Worm (Caenorhabditis elegans) whole organism, late embryonic: ENCODE data around the gene srp-3.

Experiments
- C08G9.2 ChIP-seq: sonication (generic microtip); optimal IDR thresholded peaks from 2 replicates; lab custom pipeline; 2016; ENCODE audit warnings: mild to moderate bottlenecking, missing genetic modification characterization, moderate library complexity, missing compliant biosample characterization
- C38D4.7 ChIP-seq: fragments of 200-800 bp; sonication (Bioruptor generic); optimal IDR thresholded peaks from 2 replicates; lab custom pipeline; 2018; ENCODE audit warnings: mild to moderate bottlenecking, missing genetic modification characterization, moderate library complexity, missing compliant biosample characterization
- Y22D7AL.16 ChIP-seq: sonication (generic microtip); optimal IDR thresholded peaks from 2 replicates; lab custom pipeline; 2016; ENCODE audit warnings: missing genetic modification characterization, missing compliant biosample characterization
- ahr-1 ChIP-seq: sonication (generic microtip); optimal IDR thresholded peaks from 2 replicates; lab custom pipeline; 2016; ENCODE audit warnings: missing genetic modification characterization, missing compliant biosample characterization
- ama-1 ChIP-seq: fragments of 150-350 bp; optimal IDR thresholded peaks from 2 replicates; lab custom pipeline; 2014
- ceh-18 ChIP-seq: sonication (generic microtip); optimal IDR thresholded peaks from 2 replicates; lab custom pipeline; 2016; ENCODE audit warnings: missing genetic modification characterization, missing compliant biosample characterization
- ceh-22 ChIP-seq: sonication (generic microtip); optimal IDR thresholded peaks from 2 replicates; lab custom pipeline; 2017; ENCODE audit warnings: missing biosample characterization, missing genetic modification characterization
- ceh-24 ChIP-seq: sonication (generic microtip); optimal IDR thresholded peaks from 2 replicates; lab custom pipeline; 2016; ENCODE audit warnings: mild to moderate bottlenecking, missing genetic modification characterization, missing compliant biosample characterization
- ceh-31 ChIP-seq: sonication (generic microtip); optimal IDR thresholded peaks from 2 replicates; lab custom pipeline; 2016; ENCODE audit warnings: missing genetic modification characterization, missing compliant biosample characterization
- ceh-34 ChIP-seq: sonication (generic microtip); optimal IDR thresholded peaks from 2 replicates; lab custom pipeline; 2016; ENCODE audit warnings: mild to moderate bottlenecking, missing genetic modification characterization, missing compliant biosample characterization
- ceh-45 ChIP-seq: fragments of 200-800 bp; sonication (Bioruptor generic); IDR thresholded peaks from 2 replicates; pipeline ENCODE4 v1.3.6; 2022; ENCODE audit warnings: missing genetic modification reagents, missing genetic modification characterization, missing compliant biosample characterization
- ceh-48 ChIP-seq: sonication (generic microtip); optimal IDR thresholded peaks from 2 replicates; lab custom pipeline; 2016; ENCODE audit warnings: missing genetic modification characterization, inconsistent platforms, missing compliant biosample characterization
- dmd-4 ChIP-seq: sonication (generic microtip); optimal IDR thresholded peaks from 2 replicates; lab custom pipeline; 2016; ENCODE audit warnings: borderline replicate concordance, missing genetic modification characterization, missing compliant biosample characterization
- dve-1 ChIP-seq: sonication (generic microtip); optimal IDR thresholded peaks from 2 replicates; lab custom pipeline; 2017; ENCODE audit warnings: antibody characterized with exemption, mild to moderate bottlenecking, missing genetic modification characterization, missing compliant biosample characterization
- elt-4 ChIP-seq: sonication (generic microtip); optimal IDR thresholded peaks from 2 replicates; lab custom pipeline; 2016; ENCODE audit warnings: missing genetic modification characterization, missing compliant biosample characterization
- eyg-1 ChIP-seq: sonication (generic microtip); optimal IDR thresholded peaks from 2 replicates; lab custom pipeline; 2016; ENCODE audit warnings: missing genotype, missing genetic modification characterization, missing compliant biosample characterization
- fax-1 ChIP-seq: sonication (generic microtip); optimal IDR thresholded peaks from 2 replicates; lab custom pipeline; 2016; ENCODE audit warnings: missing genotype, missing genetic modification characterization, missing compliant biosample characterization
- fkh-10 ChIP-seq: fragments of 150-350 bp; optimal IDR thresholded peaks from 2 replicates; lab custom pipeline; 2014; ENCODE audit warnings: missing biosample characterization, missing genetic modification reagents, missing genetic modification characterization
- gmeb-2 ChIP-seq: sonication (generic microtip); optimal IDR thresholded peaks from 2 replicates; lab custom pipeline; 2016; ENCODE audit warnings: missing genetic modification characterization, inconsistent platforms, missing compliant biosample characterization
- hlh-13 ChIP-seq: fragments of 200-800 bp; sonication (Bioruptor generic); optimal IDR thresholded peaks from 2 replicates; lab custom pipeline; 2018; ENCODE audit warnings: mild to moderate bottlenecking, missing genetic modification characterization, missing compliant biosample characterization
- hlh-30 ChIP-seq: sonication (generic microtip); optimal IDR thresholded peaks from 2 replicates; lab custom pipeline; 2017; ENCODE audit warnings: antibody characterized with exemption, missing genetic modification characterization, missing compliant biosample characterization; ENCODE audit not compliant: insufficient read depth
- hlh-8 ChIP-seq: sonication (generic microtip); optimal IDR thresholded peaks from 2 replicates; lab custom pipeline; 2016; ENCODE audit warnings: missing genotype, missing genetic modification characterization, missing compliant biosample characterization
- lim-6 ChIP-seq: sonication (generic microtip); optimal IDR thresholded peaks from 2 replicates; lab custom pipeline; 2016; ENCODE audit warnings: missing genetic modification characterization, missing compliant biosample characterization
- lin-11 ChIP-seq: fragments of 200-800 bp; sonication (Bioruptor generic); optimal IDR thresholded peaks from 2 replicates; lab custom pipeline; 2018; ENCODE audit warnings: mild to moderate bottlenecking, missing genetic modification characterization, missing compliant biosample characterization
- mec-3 ChIP-seq: sonication (generic microtip); optimal IDR thresholded peaks from 2 replicates; lab custom pipeline; 2016; ENCODE audit warnings: borderline replicate concordance, missing genetic modification characterization, missing compliant biosample characterization
- nhr-232 ChIP-seq: sonication (generic microtip); optimal IDR thresholded peaks from 2 replicates; lab custom pipeline; 2016; ENCODE audit warnings: missing genetic modification characterization, missing compliant biosample characterization
- pat-9 ChIP-seq: fragments of 200-800 bp; sonication (Bioruptor generic); optimal IDR thresholded peaks from 2 replicates; lab custom pipeline; 2018; ENCODE audit warnings: mild to moderate bottlenecking, missing genetic modification characterization, moderate library complexity, missing compliant biosample characterization
- pax-1 ChIP-seq: fragments of 150-350 bp; optimal IDR thresholded peaks from 2 replicates; lab custom pipeline; 2014; ENCODE audit warnings: missing biosample characterization, missing genetic modification characterization
- pha-4 ChIP-seq: fragments of 150-350 bp; optimal IDR thresholded peaks from 2 replicates; lab custom pipeline; 2018; ENCODE audit warnings: missing biosample characterization, missing genetic modification reagents, missing genetic modification characterization
- pqm-1 ChIP-seq: sonication (generic microtip); optimal IDR thresholded peaks from 2 replicates; lab custom pipeline; 2016; ENCODE audit warnings: missing genetic modification characterization, missing compliant biosample characterization
- ref-2 ChIP-seq: sonication (generic microtip); optimal IDR thresholded peaks from 2 replicates; lab custom pipeline; 2016; ENCODE audit warnings: missing genetic modification characterization, missing compliant biosample characterization
- rnt-1 ChIP-seq: sonication (generic microtip); optimal IDR thresholded peaks from 2 replicates; lab custom pipeline; 2016; ENCODE audit warnings: missing genetic modification characterization, missing compliant biosample characterization
- sox-4 ChIP-seq: sonication (generic microtip); optimal IDR thresholded peaks from 2 replicates; lab custom pipeline; 2017; ENCODE audit warnings: mild to moderate bottlenecking, missing genetic modification characterization, inconsistent platforms, missing compliant biosample characterization
- syd-9 ChIP-seq: sonication (generic microtip); optimal IDR thresholded peaks from 2 replicates; lab custom pipeline; 2016; ENCODE audit warnings: mild to moderate bottlenecking, missing genetic modification characterization, moderate library complexity, missing compliant biosample characterization
- tbx-2 ChIP-seq: sonication (generic microtip); optimal IDR thresholded peaks from 2 replicates; lab custom pipeline; 2016; ENCODE audit warnings: missing genetic modification characterization, missing compliant biosample characterization
- ttx-3 ChIP-seq: sonication (generic microtip); optimal IDR thresholded peaks from 2 replicates; lab custom pipeline; 2016; ENCODE audit warnings: missing genetic modification reagents, missing genetic modification characterization, missing compliant biosample characterization
- unc-3 ChIP-seq, 2 experiments: fragments of 200-800 bp in 1 of 2; sonication (Bioruptor generic) in 1 of 2; sonication (generic microtip) in 1 of 2; conservative IDR thresholded peaks in 1 of 2; optimal IDR thresholded peaks in 1 of 2; 2 replicates each; pipeline versions ENCODE4 v1.3.6 to Lab custom; 2016 to 2022; ENCODE audit warnings: missing compliant biosample characterization in 2 of 2, missing genetic modification characterization in 2 of 2, missing genetic modification reagents in 1 of 2
- unc-42 ChIP-seq: sonication (generic microtip); optimal IDR thresholded peaks from 2 replicates; lab custom pipeline; 2016; ENCODE audit warnings: missing genotype, missing genetic modification characterization, missing compliant biosample characterization
- ztf-16 ChIP-seq: sonication (generic microtip); optimal IDR thresholded peaks from 2 replicates; lab custom pipeline; 2017; ENCODE audit warnings: missing genetic modification characterization, missing compliant biosample characterization

srp-3 gene

DNA sequence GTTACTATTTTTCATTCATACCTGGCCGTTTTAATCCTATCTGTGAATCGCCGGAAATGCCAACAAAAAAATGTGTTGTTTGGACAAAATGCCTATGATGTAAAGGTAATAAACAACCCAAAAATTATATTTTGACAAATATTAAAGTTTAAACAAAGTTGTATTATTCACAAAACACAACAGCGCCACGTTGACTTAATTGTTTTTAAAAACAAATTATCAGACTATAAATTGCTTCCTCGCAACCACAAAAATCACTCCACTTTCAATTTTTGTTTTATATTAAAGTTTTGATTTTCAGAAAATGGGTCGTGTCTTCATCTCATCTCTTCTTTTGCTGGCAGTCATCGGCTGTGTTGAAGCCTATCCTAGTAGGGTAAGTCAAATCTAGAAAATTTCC is 1.3 kb upstream of the srp-3 start, which contains the start of gene Y32G9A.5:
Gene Y32G9A.5, plus strand, starts transcription at position 301 of the 400 bp plus-strand sequence.
- TF ChIP-seq C08G9.2 (tag; lab: Kevin White, UChicago) (no peak), unc-3 (GFP tag; conservative IDR thresholded peaks at IDR 0.05; lab: Robert Waterston, UW) (no peak), unc-3 (tag; optimal IDR thresholded peaks at IDR 0.05; lab: Kevin White, UChicago) (no peak), dve-1 (no peak), Y22D7AL.16 (tag; lab: Kevin White, UChicago) (no peak), fax-1 (tag; lab: Kevin White, UChicago) (no peak), nhr-232 (tag; lab: Kevin White, UChicago) (no peak), ahr-1 (no peak), ceh-22 (no peak), ceh-48 (tag; lab: Kevin White, UChicago) (no peak), ceh-34 (tag; lab: Kevin White, UChicago) (no peak), hlh-30 (tag; lab: Kevin White, UChicago) (no peak), mec-3 (no peak), pha-4 (no peak), ceh-31 (tag; lab: Kevin White, UChicago) (no peak), dmd-4 (tag; lab: Kevin White, UChicago) (no peak)

DNA sequence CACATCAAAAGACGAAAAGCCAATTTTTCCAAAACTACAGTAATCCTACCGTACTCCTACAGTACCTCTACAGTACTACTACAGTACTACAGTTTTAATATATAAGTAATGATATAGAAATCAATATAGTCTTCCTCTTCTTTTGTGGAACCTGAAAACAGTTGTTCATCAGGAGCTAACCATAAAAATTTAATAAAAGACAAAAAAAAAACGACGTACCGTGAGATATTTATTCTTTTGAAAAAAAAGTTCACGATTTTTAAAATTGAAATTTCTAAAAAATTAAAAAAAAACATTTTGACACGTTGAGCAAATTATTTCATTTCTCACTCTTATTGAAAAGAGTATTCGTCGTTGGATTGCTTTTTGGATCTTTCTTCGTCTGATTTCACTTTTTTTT is 2.5 kb downstream of the srp-3 start, which contains the start of gene Y32G9A.3:
Gene Y32G9A.3, plus strand, starts transcription at position 301 of the 400 bp plus-strand sequence.
- TF ChIP-seq ahr-1 (no peak), ref-2 (tag; lab: Kevin White, UChicago) (no peak), elt-4 (no peak), C38D4.7 (no peak), Y22D7AL.16 (tag; lab: Kevin White, UChicago) (no peak), unc-42 (tag; lab: Kevin White, UChicago) (no peak), rnt-1 (tag; lab: Kevin White, UChicago) (no peak), gmeb-2 (tag; lab: Kevin White, UChicago) (no peak), ceh-22 (no peak), fkh-10 (GFP tag; lab: Kevin White, UChicago) (no peak), hlh-13 (no peak), eyg-1 (tag; lab: Kevin White, UChicago) (no peak), syd-9 (tag; lab: Kevin White, UChicago) (no peak), ztf-16 (no peak), hlh-8 (tag; lab: Kevin White, UChicago) (no peak), pax-1 (no peak), lim-6 (tag; lab: Kevin White, UChicago) (no peak), tbx-2 (tag; lab: Kevin White, UChicago) (no peak), ceh-45 (GFP tag; lab: Robert Waterston, UW) (no peak), pat-9 (no peak)
- TF ChIP-seq, all 69 proteins: peak for 0

DNA sequence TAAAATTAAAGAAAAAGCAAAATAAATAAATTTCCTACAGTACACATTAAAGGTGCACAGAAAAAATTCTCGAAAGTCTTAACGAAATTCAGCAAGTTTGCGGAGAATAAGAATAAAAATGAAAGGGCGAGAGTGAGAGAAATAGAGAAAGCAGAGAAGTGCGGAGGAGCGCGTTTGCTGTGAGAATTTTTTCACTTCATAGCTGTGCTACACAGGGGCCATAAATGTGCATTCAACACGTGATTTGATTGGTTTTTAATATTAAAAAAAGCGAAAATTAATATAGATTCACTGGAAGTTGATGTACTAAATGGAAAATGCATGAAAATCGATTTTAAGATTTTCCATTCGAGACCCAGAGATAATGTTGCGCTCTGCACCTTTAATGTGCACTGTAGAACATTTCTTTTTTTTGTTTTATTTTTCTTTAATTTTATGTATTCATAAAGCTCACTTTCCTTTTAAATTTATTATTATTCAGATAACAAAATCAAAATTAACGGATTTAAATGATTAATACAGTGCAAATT is 9.5 kb downstream of the srp-3 start, which contains the start of gene Y32G9A.2:
Gene Y32G9A.2, plus strand, starts transcription at position 480 of the 530 bp plus-strand sequence.
- TF ChIP-seq fax-1 (tag; lab: Kevin White, UChicago) (no peak), pqm-1 (tag; lab: Kevin White, UChicago) (no peak), C38D4.7 (no peak), lin-11 (tag; lab: Kevin White, UChicago) (no peak)

ce11 chrV:1920105-1920504 is 11.5 kb downstream of the srp-3 start, which contains the start of gene Y32G9A.12:
Gene Y32G9A.12, minus strand, starts transcription at chrV:1920205.
- TF ChIP-seq ama-1 (lab: Kevin White, UChicago) (no peak), dve-1 (no peak), ztf-16 (no peak), eyg-1 (tag; lab: Kevin White, UChicago) (no peak), ceh-45 (GFP tag; lab: Robert Waterston, UW) (no peak), ceh-18 (tag; lab: Kevin White, UChicago) (no peak), ttx-3 (no peak), sox-4 (tag; lab: Kevin White, UChicago) (no peak), ceh-24 (no peak)
- TF ChIP-seq, all 69 proteins: peak for 0
